Comparison of ENCODE assay signal across 1 fruit fly cellular context in genomic region chr3R:19180263-19180893, dm6.
TF ChIP-seq lines count a peak whose summit lies in the region.

CG5555 (minus strand) TSS chr3R:19180538.
myd (plus strand) TSS chr3R:19180659.

TF ChIP-seq in whole organism, embryonic, 481 proteins besides CTCF, POLR2A, EP300 and RAD21 (continued from another document):
- TF ChIP-seq CG10366 (GFP tag; IDR thresholded peaks at IDR 0.05; lab: Robert Waterston, UW) = peak; percentile 41
- no peak for TF ChIP-seq Antp (GFP tag; optimal IDR thresholded peaks at IDR 0.05; lab: Kevin White, UChicago)
- TF ChIP-seq CG5180 (GFP tag; optimal IDR thresholded peaks at IDR 0.05; lab: Kevin White, UChicago) = peak; percentile 96
- TF ChIP-seq Mad (GFP tag; optimal IDR thresholded peaks at IDR 0.05; lab: Kevin White, UChicago) = peak; percentile 18
- TF ChIP-seq Stat92E (GFP tag; optimal IDR thresholded peaks at IDR 0.05; lab: Kevin White, UChicago) = peak in 1 of 3 experiments; percentile 22
- TF ChIP-seq sr (GFP tag; IDR thresholded peaks at IDR 0.05; lab: Robert Waterston, UW) = no peak
- TF ChIP-seq seq (GFP tag; IDR thresholded peaks at IDR 0.05; lab: Robert Waterston, UW) = peak; percentile 15; the same call in 1 of the 2 replicates
- TF ChIP-seq CG3065 (GFP tag; optimal IDR thresholded peaks at IDR 0.05; lab: Kevin White, UChicago) = no peak
- peak; percentile 33; the same call in 1 of the 3 replicates for TF ChIP-seq CG7357 (GFP tag; IDR thresholded peaks at IDR 0.05; lab: Robert Waterston, UW)
- peak; percentile 55 for TF ChIP-seq Fer1 (GFP tag; optimal IDR thresholded peaks at IDR 0.05; lab: Kevin White, UChicago)
- TF ChIP-seq dmrt99B (tag; optimal IDR thresholded peaks at IDR 0.05; lab: Kevin White, UChicago) = no peak
- TF ChIP-seq lov (optimal IDR thresholded peaks at IDR 0.05; lab: Kevin White, UChicago) = no peak
- TF ChIP-seq lov (GFP tag; IDR thresholded peaks at IDR 0.05; lab: Robert Waterston, UW) = 0 out of 3 replicates have a peak, but pooled peaks have one; percentile 12
- TF ChIP-seq amos (GFP tag; IDR thresholded peaks at IDR 0.05; lab: Robert Waterston, UW; ENCODE audit: partially characterized antibody) = peak; percentile 69; the same call in 1 of the 2 replicates
- no peak for TF ChIP-seq CG15696 (tag; optimal IDR thresholded peaks at IDR 0.05; lab: Kevin White, UChicago)
- TF ChIP-seq CG7963 (GFP tag; IDR thresholded peaks at IDR 0.05; lab: Robert Waterston, UW; ENCODE audit: partially characterized antibody) = peak; percentile 75
- TF ChIP-seq CG7839 (tag; optimal IDR thresholded peaks at IDR 0.05; lab: Kevin White, UChicago) = peak; percentile 59
- peak; percentile 15; the same call in 1 of the 2 replicates for TF ChIP-seq CG31441 (GFP tag; IDR thresholded peaks at IDR 0.05; lab: Robert Waterston, UW)
- peak; percentile 17 for TF ChIP-seq mam (GFP tag; optimal IDR thresholded peaks at IDR 0.05; lab: Kevin White, UChicago)
- TF ChIP-seq her (GFP tag; optimal IDR thresholded peaks at IDR 0.05; lab: Kevin White, UChicago) = peak; percentile 25
- no peak for TF ChIP-seq Gug (GFP tag; IDR thresholded peaks at IDR 0.05; lab: Robert Waterston, UW)
- TF ChIP-seq fu2 (GFP tag; optimal IDR thresholded peaks at IDR 0.05; lab: Kevin White, UChicago) = peak; percentile 26
- TF ChIP-seq Adf1 (GFP tag; IDR thresholded peaks at IDR 0.05; lab: Robert Waterston, UW) = peak; percentile 54; the same call in 1 of the 2 replicates
- peak; percentile 60 for TF ChIP-seq pzg (GFP tag; optimal IDR thresholded peaks at IDR 0.05; lab: Kevin White, UChicago)
- TF ChIP-seq ssp (GFP tag; IDR thresholded peaks at IDR 0.05; lab: Robert Waterston, UW) = no peak
- peak; percentile 64; the same call in 1 of the 2 replicates for TF ChIP-seq sob (GFP tag; IDR thresholded peaks at IDR 0.05; lab: Robert Waterston, UW)
- peak; percentile 28 for TF ChIP-seq vfl (GFP tag; optimal IDR thresholded peaks at IDR 0.05; lab: Kevin White, UChicago)
- TF ChIP-seq Camta (GFP tag; optimal IDR thresholded peaks at IDR 0.05; lab: Kevin White, UChicago) = peak; percentile 28
- TF ChIP-seq nerfin-2 (GFP tag; IDR thresholded peaks at IDR 0.05; lab: Robert Waterston, UW; ENCODE audit: partially characterized antibody) = peak; percentile 76
- TF ChIP-seq Dip3 (GFP tag; optimal IDR thresholded peaks at IDR 0.05; lab: Kevin White, UChicago) = peak; percentile 18
- no peak for TF ChIP-seq CG12219 (GFP tag; optimal IDR thresholded peaks at IDR 0.05; lab: Kevin White, UChicago)
- peak; percentile 66 for TF ChIP-seq grau (tag; optimal IDR thresholded peaks at IDR 0.05; lab: Kevin White, UChicago)
- peak; percentile 95 for TF ChIP-seq CG10267 (tag; optimal IDR thresholded peaks at IDR 0.05; lab: Kevin White, UChicago)
- TF ChIP-seq CG15601 (tag; optimal IDR thresholded peaks at IDR 0.05; lab: Kevin White, UChicago) = no peak
- peak; percentile 30 for TF ChIP-seq CG17359 (tag; optimal IDR thresholded peaks at IDR 0.05; lab: Kevin White, UChicago)
- TF ChIP-seq btn (GFP tag; optimal IDR thresholded peaks at IDR 0.05; lab: Kevin White, UChicago) = no peak
- no peak for TF ChIP-seq usp (GFP tag; optimal IDR thresholded peaks at IDR 0.05; lab: Kevin White, UChicago)
- peak; percentile 80 for TF ChIP-seq Dp (GFP tag; optimal IDR thresholded peaks at IDR 0.05; lab: Kevin White, UChicago)
- peak; percentile 1 for TF ChIP-seq Lhr (GFP tag; optimal IDR thresholded peaks at IDR 0.05; lab: Kevin White, UChicago)
- no peak for TF ChIP-seq fd102C (GFP tag; optimal IDR thresholded peaks at IDR 0.05; lab: Kevin White, UChicago)
- peak; percentile 39 for TF ChIP-seq CG10543 (GFP tag; optimal IDR thresholded peaks at IDR 0.05; lab: Kevin White, UChicago)
- peak; percentile 2 for TF ChIP-seq Six4 (GFP tag; optimal IDR thresholded peaks at IDR 0.05; lab: Kevin White, UChicago)
- peak; percentile 1 for TF ChIP-seq slp2 (GFP tag; optimal IDR thresholded peaks at IDR 0.05; lab: Kevin White, UChicago)
- no peak for TF ChIP-seq CG6654 (GFP tag; optimal IDR thresholded peaks at IDR 0.05; lab: Kevin White, UChicago)
- TF ChIP-seq kni (GFP tag; optimal IDR thresholded peaks at IDR 0.05; lab: Kevin White, UChicago) = peak; percentile 3
- peak; percentile 52; the same call in 1 of the 3 replicates for TF ChIP-seq mld (GFP tag; IDR thresholded peaks at IDR 0.05; lab: Robert Waterston, UW; ENCODE audit: partially characterized antibody)
- no peak for TF ChIP-seq CG8944 (GFP tag; optimal IDR thresholded peaks at IDR 0.05; lab: Kevin White, UChicago)
- peak; percentile 52 for TF ChIP-seq CG12155 (GFP tag; optimal IDR thresholded peaks at IDR 0.05; lab: Kevin White, UChicago)
- peak; percentile 44 for TF ChIP-seq YL-1 (GFP tag; optimal IDR thresholded peaks at IDR 0.05; lab: Kevin White, UChicago)
- peak; percentile 52; the same call in 1 of the 2 replicates for TF ChIP-seq ara (GFP tag; IDR thresholded peaks at IDR 0.05; lab: Robert Waterston, UW)
- no peak for TF ChIP-seq otp (GFP tag; IDR thresholded peaks at IDR 0.05; lab: Robert Waterston, UW)
- peak; percentile 40 for TF ChIP-seq CG12744 (GFP tag; optimal IDR thresholded peaks at IDR 0.05; lab: Kevin White, UChicago)
- peak; percentile 87 for TF ChIP-seq CG3995 (GFP tag; optimal IDR thresholded peaks at IDR 0.05; lab: Kevin White, UChicago)
- no peak for TF ChIP-seq zf30C (GFP tag; optimal IDR thresholded peaks at IDR 0.05; lab: Kevin White, UChicago)
- peak; percentile 37; the same call in 1 of the 2 replicates for TF ChIP-seq lmd (GFP tag; IDR thresholded peaks at IDR 0.05; lab: Robert Waterston, UW)
- 0 out of 3 replicates have a peak, but pooled peaks have one; percentile 13 for TF ChIP-seq so (GFP tag; IDR thresholded peaks at IDR 0.05; lab: Robert Waterston, UW)
- TF ChIP-seq Hr3 (GFP tag; optimal IDR thresholded peaks at IDR 0.05; lab: Kevin White, UChicago) = peak; percentile 26
- TF ChIP-seq CG9727 (GFP tag; optimal IDR thresholded peaks at IDR 0.05; lab: Kevin White, UChicago) = no peak
- no peak for TF ChIP-seq en (GFP tag; optimal IDR thresholded peaks at IDR 0.05; lab: Kevin White, UChicago)
- peak; percentile 56 for TF ChIP-seq CG1603 (tag; optimal IDR thresholded peaks at IDR 0.05; lab: Kevin White, UChicago)
- peak; percentile 36; the same call in 2 of the 3 replicates for TF ChIP-seq zen2 (GFP tag; IDR thresholded peaks at IDR 0.05; lab: Robert Waterston, UW; ENCODE audit: partially characterized antibody)
- peak; percentile 78 for TF ChIP-seq Dll (GFP tag; IDR thresholded peaks at IDR 0.05; lab: Robert Waterston, UW; ENCODE audit: partially characterized antibody)
- TF ChIP-seq pan (optimal IDR thresholded peaks at IDR 0.05; lab: Kevin White, UChicago) = no peak
- TF ChIP-seq pan (GFP tag; optimal IDR thresholded peaks at IDR 0.05 in 1 of 2, IDR thresholded peaks at IDR 0.05 in 1 of 2) = peak in 1 of 2 experiments; percentile 48
- TF ChIP-seq crol (GFP tag; IDR thresholded peaks at IDR 0.05; lab: Robert Waterston, UW) = no peak
- TF ChIP-seq Ets97D (GFP tag; optimal IDR thresholded peaks at IDR 0.05; lab: Kevin White, UChicago) = peak; percentile 71
- no peak for TF ChIP-seq CG3407 (GFP tag; optimal IDR thresholded peaks at IDR 0.05; lab: Kevin White, UChicago)
- TF ChIP-seq sc (optimal IDR thresholded peaks at IDR 0.05; lab: Kevin White, UChicago) = no peak
- no peak for TF ChIP-seq sc (GFP tag; optimal IDR thresholded peaks at IDR 0.05; lab: Kevin White, UChicago)
- peak; percentile 77 for TF ChIP-seq Bgb (GFP tag; IDR thresholded peaks at IDR 0.05; lab: Robert Waterston, UW; ENCODE audit: partially characterized antibody)
- peak; percentile 45 for TF ChIP-seq gem (tag; optimal IDR thresholded peaks at IDR 0.05; lab: Kevin White, UChicago)
- peak; percentile 15 for TF ChIP-seq CG11723 (GFP tag; optimal IDR thresholded peaks at IDR 0.05; lab: Kevin White, UChicago)
- no peak for TF ChIP-seq wor (GFP tag; IDR thresholded peaks at IDR 0.05; lab: Robert Waterston, UW)
- TF ChIP-seq CG4617 (GFP tag; optimal IDR thresholded peaks at IDR 0.05; lab: Kevin White, UChicago; ENCODE audit: borderline replicate concordance) = peak; percentile 60
- no peak for TF ChIP-seq Hand (GFP tag; optimal IDR thresholded peaks at IDR 0.05; lab: Kevin White, UChicago)
- 0 out of 3 replicates have a peak, but pooled peaks have one; percentile 15 for TF ChIP-seq ase (GFP tag; IDR thresholded peaks at IDR 0.05; lab: Robert Waterston, UW)
- TF ChIP-seq hb (GFP tag; IDR thresholded peaks at IDR 0.05; lab: Robert Waterston, UW; ENCODE audit: partially characterized antibody) = peak; percentile 77
- peak; percentile 76 for TF ChIP-seq CG2120 (GFP tag; optimal IDR thresholded peaks at IDR 0.05; lab: Kevin White, UChicago)
- TF ChIP-seq sens (GFP tag; lab: Kevin White, UChicago) = peak; percentile 89
- peak; percentile 41 for TF ChIP-seq CG30403 (GFP tag; optimal IDR thresholded peaks at IDR 0.05; lab: Kevin White, UChicago)
- peak; percentile 35; the same call in 2 of the 3 replicates for TF ChIP-seq tgo (GFP tag; IDR thresholded peaks at IDR 0.05; lab: Robert Waterston, UW)
- TF ChIP-seq tx (GFP tag; optimal IDR thresholded peaks at IDR 0.05; lab: Kevin White, UChicago) = peak; percentile 27
- peak; percentile 64; the same call in 2 of the 3 replicates for TF ChIP-seq CG2889 (GFP tag; IDR thresholded peaks at IDR 0.05; lab: Robert Waterston, UW)
- peak; percentile 91 for TF ChIP-seq HLH4C (GFP tag; IDR thresholded peaks at IDR 0.05; lab: Robert Waterston, UW; ENCODE audit: partially characterized antibody)
- peak; percentile 26 for TF ChIP-seq CG14710 (tag; optimal IDR thresholded peaks at IDR 0.05; lab: Kevin White, UChicago)
- TF ChIP-seq Drgx (GFP tag; IDR thresholded peaks at IDR 0.05; lab: Robert Waterston, UW) = peak; percentile 73
- TF ChIP-seq CG13624 (GFP tag; optimal IDR thresholded peaks at IDR 0.05; lab: Kevin White, UChicago) = peak; percentile 67
- TF ChIP-seq Med (GFP tag; lab: Kevin White, UChicago) = peak; percentile 93
- TF ChIP-seq dimm (GFP tag; IDR thresholded peaks at IDR 0.05; lab: Robert Waterston, UW) = no peak
- TF ChIP-seq gsb (GFP tag; IDR thresholded peaks at IDR 0.05; lab: Robert Waterston, UW) = no peak
- no peak for TF ChIP-seq CG12299 (tag; optimal IDR thresholded peaks at IDR 0.05; lab: Kevin White, UChicago)
- TF ChIP-seq Ada2b (GFP tag; IDR thresholded peaks at IDR 0.05; lab: Robert Waterston, UW) = no peak
- TF ChIP-seq vvl (GFP tag; IDR thresholded peaks at IDR 0.05; lab: Robert Waterston, UW) = peak; percentile 65; the same call in 1 of the 2 replicates
- peak; percentile 42 for TF ChIP-seq CG3838 (GFP tag; optimal IDR thresholded peaks at IDR 0.05; lab: Kevin White, UChicago)
- TF ChIP-seq HmgZ (tag; optimal IDR thresholded peaks at IDR 0.05; lab: Kevin White, UChicago) = peak; percentile 50
- no peak for TF ChIP-seq z (GFP tag; IDR thresholded peaks at IDR 0.05; lab: Robert Waterston, UW)
- TF ChIP-seq Scr (GFP tag; IDR thresholded peaks at IDR 0.05; lab: Robert Waterston, UW; ENCODE audit: partially characterized antibody) = peak; percentile 77
- peak; percentile 59; the same call in 1 of the 3 replicates for TF ChIP-seq ci (GFP tag; IDR thresholded peaks at IDR 0.05; lab: Robert Waterston, UW)
- TF ChIP-seq HLH54F (GFP tag; optimal IDR thresholded peaks at IDR 0.05; lab: Kevin White, UChicago) = peak; percentile 60
- TF ChIP-seq trem (tag; optimal IDR thresholded peaks at IDR 0.05; lab: Kevin White, UChicago) = peak; percentile 36
- TF ChIP-seq sd (tag; optimal IDR thresholded peaks at IDR 0.05; lab: Kevin White, UChicago) = peak; percentile 15
- TF ChIP-seq CG11696 (GFP tag; IDR thresholded peaks at IDR 0.05; lab: Robert Waterston, UW) = 0 out of 2 replicates have a peak, but pooled peaks have one; percentile 31
- TF ChIP-seq CG32532 (GFP tag; IDR thresholded peaks at IDR 0.05; lab: Robert Waterston, UW) = peak; percentile 70
- 0 out of 3 replicates have a peak, but pooled peaks have one; percentile 27 for TF ChIP-seq CG11456 (GFP tag; IDR thresholded peaks at IDR 0.05; lab: Robert Waterston, UW)
- TF ChIP-seq CG17328 (GFP tag; IDR thresholded peaks at IDR 0.05; lab: Robert Waterston, UW) = peak; percentile 53
- TF ChIP-seq H2.0 (GFP tag; IDR thresholded peaks at IDR 0.05; lab: Robert Waterston, UW) = peak; percentile 25; the same call in 1 of the 2 replicates
- peak; percentile 21 for TF ChIP-seq BtbVII (GFP tag; optimal IDR thresholded peaks at IDR 0.05; lab: Kevin White, UChicago)
